Worm (Caenorhabditis elegans) whole organism, L1 larva: ENCODE results near the gene cest-30.

Experiments
- C16A3.4 ChIP-seq: fragments of 150-350 bp; optimal IDR thresholded peaks from 2 replicates; lab custom pipeline; 2014; ENCODE audit warnings: missing biosample characterization, missing genetic modification characterization
- C34B4.2 ChIP-seq: sonication (generic microtip); optimal IDR thresholded peaks from 2 replicates; lab custom pipeline; 2017; ENCODE audit warnings: mild to moderate bottlenecking, missing genetic modification characterization, missing compliant biosample characterization
- F16B12.6 ChIP-seq: fragments of 150-350 bp; optimal IDR thresholded peaks from 2 replicates; lab custom pipeline; 2014; ENCODE audit warnings: missing biosample characterization, missing genetic modification characterization
- Y116A8C.19 ChIP-seq: sonication (generic microtip); optimal IDR thresholded peaks from 2 replicates; lab custom pipeline; 2016; ENCODE audit warnings: missing compliant biosample characterization, missing genetic modification characterization, borderline replicate concordance
- alr-1 ChIP-seq: fragments of 200-800 bp; sonication (Bioruptor generic); optimal IDR thresholded peaks from 2 replicates; lab custom pipeline; 2018; ENCODE audit warnings: borderline replicate concordance, mild to moderate bottlenecking, missing genetic modification characterization, missing compliant biosample characterization
- ama-1 ChIP-seq: fragments of 150-350 bp; optimal IDR thresholded peaks from 2 replicates; lab custom pipeline; 2014
- ceh-88 ChIP-seq: fragments of 200-800 bp; sonication (Bioruptor generic); IDR thresholded peaks from 2 replicates; pipeline ENCODE4 v1.3.6; 2022; ENCODE audit warnings: missing genetic modification characterization, missing compliant biosample characterization
- dsc-1 ChIP-seq: sonication (generic microtip); optimal IDR thresholded peaks from 2 replicates; lab custom pipeline; 2016; ENCODE audit warnings: mild to moderate bottlenecking, missing genetic modification characterization, missing compliant biosample characterization
- elt-3 ChIP-seq, 6 experiments: fragments of 150-350 bp in 1 of 6; sonication (generic microtip); optimal IDR thresholded peaks; 2 replicates each; lab custom pipeline; 2017 to 2018; ENCODE audit warnings: missing biosample characterization in 6 of 6, missing genetic modification characterization in 6 of 6, inconsistent platforms in 1 of 6
- fkh-10 ChIP-seq: sonication (generic microtip); optimal IDR thresholded peaks from 2 replicates; lab custom pipeline; 2017; ENCODE audit warnings: missing biosample characterization, missing genetic modification reagents, missing genetic modification characterization
- fkh-4 ChIP-seq: sonication (generic microtip); optimal IDR thresholded peaks from 2 replicates; lab custom pipeline; 2016; ENCODE audit warnings: missing compliant biosample characterization, missing genetic modification characterization, borderline replicate concordance
- fos-1 ChIP-seq: fragments of 150-350 bp; optimal IDR thresholded peaks from 2 replicates; lab custom pipeline; 2014; ENCODE audit warnings: missing biosample characterization, missing genetic modification characterization
- hlh-17 ChIP-seq: fragments of 200-800 bp; sonication (Bioruptor generic); optimal IDR thresholded peaks from 2 replicates; lab custom pipeline; 2018; ENCODE audit warnings: missing genetic modification characterization, mild to moderate bottlenecking, missing compliant biosample characterization, moderate library complexity, borderline replicate concordance
- hlh-4 ChIP-seq: sonication (generic microtip); optimal IDR thresholded peaks from 2 replicates; lab custom pipeline; 2016; ENCODE audit warnings: mild to moderate bottlenecking, missing genetic modification characterization, missing compliant biosample characterization
- lin-13 ChIP-seq: fragments of 150-350 bp; optimal IDR thresholded peaks from 2 replicates; lab custom pipeline; 2014; ENCODE audit warnings: missing biosample characterization, missing genetic modification reagents, missing genetic modification characterization
- lin-14 ChIP-seq: fragments of 200-800 bp; sonication (Bioruptor generic); optimal IDR thresholded peaks from 2 replicates; lab custom pipeline; 2018; ENCODE audit warnings: mild to moderate bottlenecking, missing genetic modification characterization, moderate library complexity, missing compliant biosample characterization
- lin-35 ChIP-seq, 2 experiments: fragments of 150-350 bp; optimal IDR thresholded peaks; 2 replicates each; lab custom pipeline; 2014; ENCODE audit warnings: missing biosample characterization in 2 of 2, missing genetic modification characterization in 2 of 2, missing genetic modification reagents in 2 of 2
- lin-39 ChIP-seq: fragments of 150-350 bp; optimal IDR thresholded peaks from 2 replicates; lab custom pipeline; 2014; ENCODE audit warnings: missing biosample characterization, missing genetic modification reagents, missing genetic modification characterization
- mab-9 ChIP-seq: fragments of 200-800 bp; sonication (Bioruptor generic); IDR thresholded peaks from 2 replicates; pipeline ENCODE4 v1.3.6; 2022; ENCODE audit warnings: missing genetic modification reagents, missing genetic modification characterization, missing compliant biosample characterization
- mdl-1 ChIP-seq, 2 experiments: fragments of 150-350 bp; optimal IDR thresholded peaks; 2 replicates each; lab custom pipeline; 2014 to 2017; ENCODE audit warnings: missing biosample characterization in 2 of 2, missing genetic modification characterization in 2 of 2, inconsistent platforms in 1 of 2
- mef-2 ChIP-seq: fragments of 150-350 bp; optimal IDR thresholded peaks from 2 replicates; lab custom pipeline; 2014; ENCODE audit warnings: missing biosample characterization, missing genetic modification characterization
- nhr-11 ChIP-seq: fragments of 150-350 bp; optimal IDR thresholded peaks from 2 replicates; lab custom pipeline; 2014; ENCODE audit warnings: missing biosample characterization, missing genetic modification characterization
- nhr-19 ChIP-seq: fragments of 200-800 bp; sonication (Bioruptor generic); conservative IDR thresholded peaks from 2 replicates; pipeline ENCODE4 v1.3.6; 2022; ENCODE audit warnings: missing genetic modification characterization, missing compliant biosample characterization
- nhr-237 ChIP-seq: fragments of 150-350 bp; optimal IDR thresholded peaks from 2 replicates; lab custom pipeline; 2014; ENCODE audit warnings: missing biosample characterization, missing genetic modification characterization
- nhr-77 ChIP-seq: fragments of 150-350 bp; optimal IDR thresholded peaks from 2 replicates; lab custom pipeline; 2014; ENCODE audit warnings: missing biosample characterization, missing genetic modification characterization
- nhr-85 ChIP-seq: sonication (generic microtip); peaks from one replicate; lab custom pipeline; 2016; ENCODE audit warnings: missing genetic modification characterization, inconsistent platforms, missing compliant biosample characterization
- pqm-1 ChIP-seq: sonication (generic microtip); optimal IDR thresholded peaks from 3 replicates; lab custom pipeline; 2017; ENCODE audit warnings: missing biosample characterization, missing genetic modification characterization
- skn-1 ChIP-seq: fragments of 150-350 bp; optimal IDR thresholded peaks from 2 replicates; lab custom pipeline; 2014; ENCODE audit warnings: missing biosample characterization, missing genetic modification characterization
- snpc-4 ChIP-seq: fragments of 150-350 bp; optimal IDR thresholded peaks from 2 replicates; lab custom pipeline; 2014; ENCODE audit warnings: missing biosample characterization, missing genetic modification characterization
- snu-23 ChIP-seq: sonication (generic microtip); optimal IDR thresholded peaks from 2 replicates; lab custom pipeline; 2016; ENCODE audit warnings: missing genetic modification characterization, missing compliant biosample characterization
- sptf-1 ChIP-seq: fragments of 150-350 bp; optimal IDR thresholded peaks from 2 replicates; lab custom pipeline; 2014; ENCODE audit warnings: missing biosample characterization, missing genetic modification characterization
- unc-130 ChIP-seq: fragments of 150-350 bp; optimal IDR thresholded peaks from 2 replicates; lab custom pipeline; 2017; ENCODE audit warnings: missing biosample characterization, missing genetic modification characterization, inconsistent platforms
- unc-86 ChIP-seq: sonication (generic microtip); optimal IDR thresholded peaks from 2 replicates; lab custom pipeline; 2016; ENCODE audit warnings: missing genetic modification characterization, missing compliant biosample characterization
- unc-98 ChIP-seq: fragments of 200-800 bp; sonication (Bioruptor generic); IDR thresholded peaks from 2 replicates; pipeline ENCODE4 v1.3.6; 2022; ENCODE audit warnings: missing genetic modification characterization, missing compliant biosample characterization
- ztf-11 ChIP-seq, 2 experiments: sonication (generic microtip); optimal IDR thresholded peaks; 2 replicates each; lab custom pipeline; 2016 to 2017; ENCODE audit warnings: missing genetic modification characterization in 2 of 2, missing biosample characterization in 1 of 2, missing compliant biosample characterization in 1 of 2

cest-30 gene

ce11 chrV:5262999-5263398 is at the start of gene cest-30:
TSS of gene cest-30 (minus strand) at chrV:5263099.
- TF ChIP-seq mef-2 (tag; lab: Kevin White, UChicago): no peak
- TF ChIP-seq F16B12.6 (tag; lab: Kevin White, UChicago): no peak
- no peak for TF ChIP-seq nhr-77 (tag; lab: Kevin White, UChicago)
- no peak for TF ChIP-seq nhr-85 (tag; lab: Kevin White, UChicago)
- no peak for TF ChIP-seq C16A3.4
- TF ChIP-seq snu-23 (GFP tag; lab: Kevin White, UChicago): no peak

- TF ChIP-seq alr-1 (tag; lab: Kevin White, UChicago) (no peak), hlh-4 (tag; lab: Kevin White, UChicago) (no peak), C16A3.4 (no peak), mdl-1 (tag; optimal IDR thresholded peaks at IDR 0.05; lab: Kevin White, UChicago) (no peak), unc-86 (tag; lab: Kevin White, UChicago) (no peak), C34B4.2 (tag; lab: Kevin White, UChicago) (no peak), unc-130 (tag; lab: Kevin White, UChicago) (no peak), fkh-4 (tag; lab: Kevin White, UChicago) (no peak), nhr-11 (tag; lab: Kevin White, UChicago) (no peak), unc-98 (no peak), Y116A8C.19 (tag; lab: Kevin White, UChicago) (no peak), elt-3 (tag; optimal IDR thresholded peaks at IDR 0.05; lab: Kevin White, UChicago) (no peak), fkh-10 (GFP tag; lab: Kevin White, UChicago) (no peak), fos-1 (no peak), nhr-19 (GFP tag; lab: Robert Waterston, UW) (no peak), mab-9 (GFP tag; lab: Robert Waterston, UW) (no peak), ama-1 (lab: Kevin White, UChicago) (no peak), pqm-1 (no peak), lin-14 (GFP tag; lab: Kevin White, UChicago) (no peak), skn-1 (tag; lab: Kevin White, UChicago) (no peak)
Observed at ce11 chrV:5312453-5312852, 49.6 kb upstream of the cest-30 start, which contains the start of gene C10G8.3. TSS of gene C10G8.3 (plus strand) at chrV:5312753.

ce11 chrV:5311635-5312034 is 48.7 kb upstream of the cest-30 start, which contains the start of gene C10G8.4:
TSS of gene C10G8.4 (plus strand) at chrV:5311935.
- TF ChIP-seq ceh-88 (GFP tag; lab: Robert Waterston, UW): no peak

ce11 chrV:5304366-5304765 is 41.5 kb upstream of the cest-30 start:
- TF ChIP-seq lin-39 (no peak), fkh-4 (tag; lab: Kevin White, UChicago) (peak; percentile 93), dsc-1 (peak; percentile 97)
- TF ChIP-seq, all 84 proteins: peak for 2

ce11 chrV:5303389-5303788 is 40.5 kb upstream of the cest-30 start, which contains the start of gene ncx-2:
TSS of gene ncx-2 (plus strand) at chrV:5303689.
- TF ChIP-seq sptf-1: no peak
- TF ChIP-seq lin-13: no peak
- TF ChIP-seq ztf-11 (tag; optimal IDR thresholded peaks at IDR 0.05; lab: Kevin White, UChicago): no peak
- no peak for TF ChIP-seq nhr-237 (tag; lab: Kevin White, UChicago)
- TF ChIP-seq snpc-4 (tag; lab: Kevin White, UChicago): no peak
- no peak for TF ChIP-seq hlh-17
- TF ChIP-seq fkh-10 (GFP tag; lab: Kevin White, UChicago): no peak
- TF ChIP-seq nhr-11 (tag; lab: Kevin White, UChicago): no peak
- TF ChIP-seq lin-35 (GFP tag; optimal IDR thresholded peaks at IDR 0.05; lab: Kevin White, UChicago): no peak
